Fruit fly (Drosophila melanogaster) whole organism, pupa: Measurements from ENCODE around the gene CG17648.

Experiments
- CG10348 ChIP-seq: fragments of 200-800 bp; sonication (Bioruptor generic); IDR thresholded peaks from 2 replicates; pipeline ENCODE4 v1.3.6; 2022; ENCODE audit warnings: missing biosample characterization, missing genetic modification characterization
- CG12605 ChIP-seq: fragments of 200-800 bp; sonication (Bioruptor generic); IDR thresholded peaks from 2 replicates; pipeline ENCODE4 v1.3.6; 2022; ENCODE audit warnings: missing biosample characterization, missing genetic modification characterization
- CG13204 ChIP-seq: fragments of 200-800 bp; sonication (Bioruptor generic); optimal IDR thresholded peaks from 2 replicates; lab custom pipeline; 2018; ENCODE audit warnings: missing biosample characterization, mild to moderate bottlenecking, missing genetic modification characterization, moderate library complexity
- CG14655 ChIP-seq: fragments of 200-800 bp; sonication (Bioruptor generic); optimal IDR thresholded peaks from 3 replicates; lab custom pipeline; 2017; ENCODE audit warnings: mild to moderate bottlenecking, missing biosample characterization, missing genetic modification reagents, missing genetic modification characterization
- CG15710 ChIP-seq: fragments of 200-800 bp; sonication (Bioruptor generic); optimal IDR thresholded peaks from 2 replicates; lab custom pipeline; 2018; ENCODE audit warnings: missing biosample characterization, mild to moderate bottlenecking, missing genetic modification characterization, moderate library complexity
- CG17806 ChIP-seq: fragments of 200-800 bp; sonication (Bioruptor generic); optimal IDR thresholded peaks from 2 replicates; lab custom pipeline; 2018; ENCODE audit warnings: missing biosample characterization, mild to moderate bottlenecking, missing genetic modification characterization, moderate library complexity
- CG32121 ChIP-seq: fragments of 200-800 bp; sonication (Bioruptor generic); IDR thresholded peaks from 2 replicates; pipeline ENCODE4 v1.3.6; 2022; ENCODE audit warnings: missing biosample characterization, missing genetic modification characterization
- CG34367 ChIP-seq: fragments of 200-800 bp; sonication (Bioruptor generic); optimal IDR thresholded peaks from 2 replicates; lab custom pipeline; 2018; ENCODE audit warnings: missing biosample characterization, mild to moderate bottlenecking, missing genetic modification characterization
- CG4496 ChIP-seq: fragments of 200-800 bp; sonication (Bioruptor generic); IDR thresholded peaks from 3 replicates; pipeline ENCODE4 v1.3.6; 2022; ENCODE audit warnings: missing biosample characterization, missing genetic modification characterization
- CG8159 ChIP-seq: fragments of 200-800 bp; sonication (Bioruptor generic); optimal IDR thresholded peaks from 3 replicates; lab custom pipeline; 2018; ENCODE audit warnings: missing biosample characterization, mild to moderate bottlenecking, missing genetic modification characterization, moderate library complexity
- CG8301 ChIP-seq: fragments of 200-800 bp; sonication (Bioruptor generic); optimal IDR thresholded peaks from 2 replicates; lab custom pipeline; 2018; ENCODE audit warnings: missing biosample characterization, mild to moderate bottlenecking, missing genetic modification characterization
- CG9948 ChIP-seq: fragments of 200-800 bp; sonication (Bioruptor generic); optimal IDR thresholded peaks from 2 replicates; lab custom pipeline; 2018; ENCODE audit warnings: missing biosample characterization, mild to moderate bottlenecking, missing genetic modification characterization, moderate library complexity
- D1 ChIP-seq: fragments of 200-800 bp; sonication (Bioruptor generic); optimal IDR thresholded peaks from 2 replicates; lab custom pipeline; 2018; ENCODE audit warnings: missing biosample characterization, mild to moderate bottlenecking, missing genetic modification characterization, moderate library complexity
- EcR ChIP-seq: fragments of 200-800 bp; sonication (Bioruptor generic); optimal IDR thresholded peaks from 3 replicates; lab custom pipeline; 2019; ENCODE audit warnings: missing biosample characterization, missing genetic modification characterization, mild to moderate bottlenecking, moderate library complexity, missing genetic modification reagents
- Ets98B ChIP-seq: fragments of 200-800 bp; sonication (Bioruptor generic); IDR thresholded peaks from 2 replicates; pipeline ENCODE4 v1.3.6; 2022; ENCODE audit warnings: missing biosample characterization, missing genetic modification characterization
- Pif1A ChIP-seq: fragments of 200-800 bp; sonication (Bioruptor generic); optimal IDR thresholded peaks from 3 replicates; lab custom pipeline; 2016; ENCODE audit warnings: missing biosample characterization, missing genetic modification characterization
- Pif1B ChIP-seq: fragments of 200-800 bp; sonication (Bioruptor generic); optimal IDR thresholded peaks from 3 replicates; lab custom pipeline; 2016; ENCODE audit warnings: missing biosample characterization, missing genetic modification characterization
- Snoo ChIP-seq: fragments of 200-800 bp; sonication (Bioruptor generic); optimal IDR thresholded peaks from 3 replicates; lab custom pipeline; 2017; ENCODE audit warnings: missing biosample characterization, mild to moderate bottlenecking, missing genetic modification characterization, inconsistent platforms
- fd96Ca ChIP-seq: fragments of 200-800 bp; sonication (Bioruptor generic); IDR thresholded peaks from 3 replicates; pipeline ENCODE4 v1.3.6; 2022; ENCODE audit warnings: missing biosample characterization, missing genetic modification characterization
- gl ChIP-seq: fragments of 200-800 bp; sonication (Bioruptor generic); optimal IDR thresholded peaks from 2 replicates; lab custom pipeline; 2018; ENCODE audit warnings: missing biosample characterization, mild to moderate bottlenecking, missing genetic modification characterization
- rn ChIP-seq: fragments of 200-800 bp; sonication (Bioruptor generic); IDR thresholded peaks from 2 replicates; pipeline ENCODE4 v1.3.6; 2022; ENCODE audit warnings: missing biosample characterization, missing genetic modification characterization

The CG17648 gene

DNA sequence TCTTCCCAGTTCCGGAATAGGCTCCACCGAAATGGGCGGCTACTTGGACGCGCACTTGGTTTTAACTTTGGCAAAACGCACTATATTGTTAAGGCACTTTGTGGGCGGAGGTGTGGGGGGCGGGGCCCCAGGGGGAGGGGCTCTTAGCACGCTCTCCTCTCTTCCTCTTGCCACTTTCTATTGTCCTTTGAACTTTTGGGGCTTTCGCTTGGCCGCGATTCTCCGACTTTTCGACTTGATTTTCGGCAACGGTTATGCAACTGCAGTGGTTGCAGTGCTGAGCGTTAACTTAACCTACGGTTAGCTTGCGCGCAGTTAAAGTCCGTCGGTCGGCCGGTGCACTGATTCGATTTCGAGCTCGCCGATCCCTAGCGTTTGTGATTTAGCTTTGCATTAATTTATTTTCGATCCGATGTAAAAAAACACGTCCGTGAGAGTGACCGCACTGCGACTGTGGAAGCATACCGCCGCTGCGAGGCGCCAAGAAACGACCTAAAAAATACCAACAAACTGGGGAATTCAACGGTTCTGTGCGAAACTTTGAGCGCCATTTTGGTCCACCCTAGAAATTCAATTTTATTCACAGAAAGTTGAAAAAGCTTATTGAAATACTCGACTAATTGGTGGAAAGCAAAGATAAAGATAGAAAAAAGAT is 28.0 kb upstream of the CG17648 start, which contains the start of gene Rim2:
Gene Rim2 (minus strand): TSS at position 452 of the 655 bp plus-strand sequence.
- TF ChIP-seq CG15710 (tag; lab: Kevin White, UChicago) (no peak), Pif1A (GFP tag; lab: Kevin White, UChicago) (no peak), CG8159 (tag; lab: Kevin White, UChicago) (peak; percentile 100), CG13204 (GFP tag; lab: Kevin White, UChicago) (no peak), CG10348 (GFP tag; lab: Robert Waterston, UW) (no peak), CG12605 (GFP tag; lab: Robert Waterston, UW) (peak; percentile 33; the same call in 1 of the 2 replicates), Ets98B (peak; percentile 23; the same call in 1 of the 2 replicates), CG32121 (GFP tag; lab: Robert Waterston, UW) (peak; percentile 24; the same call in 1 of the 2 replicates), D1 (tag; lab: Kevin White, UChicago) (no peak), EcR (GFP tag; lab: Kevin White, UChicago) (no peak)

DNA sequence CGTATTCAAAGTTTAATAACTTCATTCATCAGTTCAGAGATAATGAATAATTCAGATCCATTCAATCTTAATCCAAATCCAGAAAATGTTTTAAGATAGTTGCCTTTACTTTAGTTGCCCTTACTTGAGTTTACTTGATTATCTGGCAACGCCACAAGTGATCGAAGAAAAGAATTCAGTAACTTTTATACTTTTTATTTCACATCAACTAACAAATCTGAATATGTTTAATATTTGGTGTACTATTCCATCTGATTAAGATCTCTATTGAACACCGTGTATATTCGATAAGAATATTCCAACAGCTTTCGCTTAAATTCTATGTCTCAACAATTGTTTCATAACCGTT is 27.5 kb upstream of the CG17648 start:
- TF ChIP-seq CG12605 (GFP tag; lab: Robert Waterston, UW) (no peak), CG8159 (tag; lab: Kevin White, UChicago) (peak; percentile 23), CG4496 (GFP tag; lab: Robert Waterston, UW) (no peak), CG10348 (GFP tag; lab: Robert Waterston, UW) (no peak), Ets98B (no peak), Snoo (tag; lab: Kevin White, UChicago) (no peak)

- TF ChIP-seq fd96Ca (GFP tag; lab: Robert Waterston, UW) (no peak), CG8159 (tag; lab: Kevin White, UChicago) (peak; percentile 97), CG13204 (GFP tag; lab: Kevin White, UChicago) (no peak), CG10348 (GFP tag; lab: Robert Waterston, UW) (no peak), Pif1B (GFP tag; lab: Kevin White, UChicago) (no peak), EcR (GFP tag; lab: Kevin White, UChicago) (peak; percentile 31), CG9948 (tag; lab: Kevin White, UChicago) (no peak), Snoo (tag; lab: Kevin White, UChicago) (no peak), gl (tag; lab: Kevin White, UChicago) (no peak), rn (no peak), Ets98B (no peak), D1 (tag; lab: Kevin White, UChicago) (no peak), CG8301 (tag; lab: Kevin White, UChicago) (no peak), CG12605 (GFP tag; lab: Robert Waterston, UW) (no peak), CG4496 (GFP tag; lab: Robert Waterston, UW) (no peak)
Observed at dm6 chr2L:1727162-1727825, 24.8 kb upstream of the CG17648 start.

dm6 chr2L:1727826-1728619 is 24.1 kb upstream of the CG17648 start:
- TF ChIP-seq CG9948 (tag; lab: Kevin White, UChicago), result peak; percentile 96
- peak; percentile 82 for TF ChIP-seq CG10348 (GFP tag; lab: Robert Waterston, UW)
- TF ChIP-seq CG12605 (GFP tag; lab: Robert Waterston, UW), result peak; percentile 93
- TF ChIP-seq CG8301 (tag; lab: Kevin White, UChicago), result peak; percentile 96
- peak; percentile 85 for TF ChIP-seq rn
- TF ChIP-seq CG8159 (tag; lab: Kevin White, UChicago), result no peak
- peak; percentile 97 for TF ChIP-seq CG4496 (GFP tag; lab: Robert Waterston, UW)
- peak; percentile 93 for TF ChIP-seq CG17806 (tag; lab: Kevin White, UChicago)
- peak; percentile 99 for TF ChIP-seq Pif1B (GFP tag; lab: Kevin White, UChicago)
- TF ChIP-seq CG13204 (GFP tag; lab: Kevin White, UChicago), result peak; percentile 97
- TF ChIP-seq Snoo (tag; lab: Kevin White, UChicago), result peak; percentile 99
- TF ChIP-seq CG15710 (tag; lab: Kevin White, UChicago), result peak; percentile 99
- TF ChIP-seq CG34367 (tag; lab: Kevin White, UChicago), result peak; percentile 96
- peak; percentile 97 for TF ChIP-seq CG14655 (GFP tag; lab: Kevin White, UChicago)
- peak; percentile 95 for TF ChIP-seq Ets98B
- TF ChIP-seq CG32121 (GFP tag; lab: Robert Waterston, UW), result peak; percentile 97
- peak; percentile 94 for TF ChIP-seq D1 (tag; lab: Kevin White, UChicago)
- peak; percentile 97 for TF ChIP-seq fd96Ca (GFP tag; lab: Robert Waterston, UW)
- peak; percentile 87 for TF ChIP-seq gl (tag; lab: Kevin White, UChicago)
- peak; percentile 98 for TF ChIP-seq Pif1A (GFP tag; lab: Kevin White, UChicago)
- peak; percentile 70 for TF ChIP-seq EcR (GFP tag; lab: Kevin White, UChicago)

DNA sequence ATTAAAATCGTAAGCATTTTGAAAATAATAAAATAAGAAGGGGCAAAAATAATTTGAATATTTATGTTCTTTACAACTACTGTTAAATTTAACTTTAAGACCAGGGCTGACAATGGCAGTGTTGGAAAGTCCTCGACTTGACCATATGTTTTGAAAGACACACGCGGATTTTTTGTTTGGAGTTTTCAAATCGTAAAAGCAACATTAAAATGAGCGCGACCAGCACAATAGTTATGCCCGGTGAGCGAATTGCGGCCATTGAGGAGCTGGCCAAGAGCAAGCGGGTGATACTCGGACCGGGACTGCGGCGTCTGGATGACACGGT is 23.5 kb upstream of the CG17648 start, which contains the start of gene Rrp40:
Gene Rrp40 (plus strand): TSS at position 113 of the 325 bp plus-strand sequence.
- TF ChIP-seq CG9948 (tag; lab: Kevin White, UChicago), result no peak
- 0 out of 3 replicates have a peak, but pooled peaks have one; percentile 36 for TF ChIP-seq CG4496 (GFP tag; lab: Robert Waterston, UW)
